Fruit fly (Drosophila melanogaster) whole organism, embryonic: ENCODE data around the gene sick.

Source experiments
- CG10274 ChIP-seq: fragments of 200-800 bp; sonication (Bioruptor generic); optimal IDR thresholded peaks from 3 replicates; lab custom pipeline; 2017; ENCODE audit warnings: missing biosample characterization, mild to moderate bottlenecking, missing genetic modification characterization
- CG10462 ChIP-seq: fragments of 200-800 bp; sonication (Bioruptor generic); optimal IDR thresholded peaks from 2 replicates; lab custom pipeline; 2016; ENCODE audit warnings: missing biosample characterization, missing genetic modification characterization
- CG12071 ChIP-seq: fragments of 200-800 bp; sonication (Bioruptor generic); optimal IDR thresholded peaks from 3 replicates; lab custom pipeline; 2018; ENCODE audit warnings: missing biosample characterization, mild to moderate bottlenecking, missing genetic modification characterization
- CG12219 ChIP-seq: fragments of 200-800 bp; sonication (Bioruptor generic); optimal IDR thresholded peaks from 3 replicates; lab custom pipeline; 2018; ENCODE audit warnings: missing biosample characterization, mild to moderate bottlenecking, missing genetic modification characterization
- CG1233 ChIP-seq: fragments of 200-800 bp; sonication (Bioruptor generic); optimal IDR thresholded peaks from 4 replicates; lab custom pipeline; 2018; ENCODE audit warnings: missing biosample characterization, mild to moderate bottlenecking, missing genetic modification characterization
- CG12744 ChIP-seq: fragments of 200-800 bp; sonication (Bioruptor generic); optimal IDR thresholded peaks from 2 replicates; lab custom pipeline; 2016; ENCODE audit warnings: missing biosample characterization, missing genetic modification characterization
- CG13424 ChIP-seq: fragments of 200-800 bp; sonication (Bioruptor generic); optimal IDR thresholded peaks from 2 replicates; lab custom pipeline; 2019; ENCODE audit warnings: missing biosample characterization, mild to moderate bottlenecking, missing genetic modification characterization, moderate library complexity
- CG14050 ChIP-seq: fragments of 200-800 bp; sonication (Bioruptor generic); IDR thresholded peaks from 3 replicates; pipeline ENCODE4 v1.3.6; 2022; ENCODE audit warnings: missing biosample characterization, missing genetic modification characterization
- CG17385 ChIP-seq: fragments of 200-800 bp; sonication (Bioruptor generic); optimal IDR thresholded peaks from 3 replicates; lab custom pipeline; 2018; ENCODE audit warnings: missing biosample characterization, mild to moderate bottlenecking, missing genetic modification characterization
- CG18764 ChIP-seq: fragments of 200-800 bp; sonication (Bioruptor generic); optimal IDR thresholded peaks from 3 replicates; lab custom pipeline; 2016; ENCODE audit warnings: missing biosample characterization, missing genetic modification characterization
- CG2199 ChIP-seq: fragments of 200-800 bp; sonication (Bioruptor generic); IDR thresholded peaks from 3 replicates; pipeline ENCODE4 v1.3.6; 2022; ENCODE audit warnings: missing biosample characterization, missing genetic modification characterization
- CG2712 ChIP-seq: fragments of 200-800 bp; optimal IDR thresholded peaks from 3 replicates; lab custom pipeline; 2019; ENCODE audit warnings: missing biosample characterization, mild to moderate bottlenecking, missing genetic modification characterization, moderate library complexity
- CG34224 ChIP-seq: fragments of 200-800 bp; sonication (Bioruptor generic); IDR thresholded peaks from 3 replicates; pipeline ENCODE4 v1.3.6; 2022; ENCODE audit warnings: missing biosample characterization, missing genetic modification characterization; ENCODE audit not compliant: partially characterized antibody
- CG4328 ChIP-seq: fragments of 200-800 bp; sonication (Bioruptor generic); optimal IDR thresholded peaks from 3 replicates; lab custom pipeline; 2017; ENCODE audit warnings: missing biosample characterization, missing genetic modification reagents, missing genetic modification characterization
- CG4707 ChIP-seq: fragments of 200-800 bp; sonication (Bioruptor generic); optimal IDR thresholded peaks from 2 replicates; lab custom pipeline; 2018; ENCODE audit warnings: missing biosample characterization, mild to moderate bottlenecking, missing genetic modification characterization, moderate library complexity
- CkIIα-i1 ChIP-seq: fragments of 200-800 bp; sonication (Bioruptor generic); IDR thresholded peaks from 2 replicates; pipeline ENCODE4 v1.3.6; 2022; ENCODE audit warnings: missing biosample characterization, missing genetic modification characterization
- Doc3 ChIP-seq: fragments of 200-800 bp; sonication (Bioruptor generic); IDR thresholded peaks from 3 replicates; pipeline ENCODE4 v1.3.6; 2022; ENCODE audit warnings: missing biosample characterization, missing genetic modification characterization; ENCODE audit not compliant: partially characterized antibody
- Drgx ChIP-seq: fragments of 200-800 bp; sonication (Bioruptor generic); IDR thresholded peaks from 2 replicates; pipeline ENCODE4 v1.3.6; 2022; ENCODE audit warnings: missing biosample characterization, missing genetic modification characterization
- ERR ChIP-seq: fragments of 200-800 bp; sonication (Bioruptor generic); optimal IDR thresholded peaks from 2 replicates; lab custom pipeline; 2016; ENCODE audit warnings: missing biosample characterization, missing genetic modification characterization
- Gsc ChIP-seq: fragments of 200-800 bp; sonication (Bioruptor generic); IDR thresholded peaks from 2 replicates; pipeline ENCODE4 v1.3.6; 2022; ENCODE audit warnings: missing biosample characterization, missing genetic modification characterization
- Hsf ChIP-seq: fragments of 200-800 bp; sonication (Bioruptor generic); optimal IDR thresholded peaks from 3 replicates; lab custom pipeline; 2016; ENCODE audit warnings: missing biosample characterization, missing genetic modification characterization
- Jarid2 ChIP-seq: fragments of 200-800 bp; sonication (Bioruptor generic); optimal IDR thresholded peaks from 3 replicates; lab custom pipeline; 2017; ENCODE audit warnings: mild to moderate bottlenecking, missing biosample characterization, missing genetic modification reagents, missing genetic modification characterization
- Med ChIP-seq: fragments of 200-800 bp; sonication (Bioruptor generic); peaks from one replicate; lab custom pipeline; 2016; ENCODE audit warnings: missing biosample characterization, missing genetic modification characterization, mild to moderate bottlenecking, inconsistent platforms, moderate library complexity
- Mes4 ChIP-seq: fragments of 200-800 bp; sonication (Bioruptor generic); optimal IDR thresholded peaks from 2 replicates; lab custom pipeline; 2016; ENCODE audit warnings: missing biosample characterization, missing genetic modification characterization
- Nf-YB ChIP-seq: fragments of 200-800 bp; sonication (Bioruptor generic); optimal IDR thresholded peaks from 3 replicates; lab custom pipeline; 2019; ENCODE audit warnings: missing biosample characterization, mild to moderate bottlenecking, missing genetic modification characterization, moderate library complexity
- Opbp ChIP-seq: fragments of 200-800 bp; sonication (Bioruptor generic); IDR thresholded peaks from 3 replicates; pipeline ENCODE4 v1.3.6; 2022; ENCODE audit warnings: missing biosample characterization, missing genetic modification characterization; ENCODE audit not compliant: partially characterized antibody
- Ravus ChIP-seq: fragments of 200-800 bp; sonication (Bioruptor generic); IDR thresholded peaks from 2 replicates; pipeline ENCODE4 v1.3.6; 2022; ENCODE audit warnings: missing biosample characterization, missing genetic modification characterization
- Scr ChIP-seq: fragments of 200-800 bp; sonication (Bioruptor generic); IDR thresholded peaks from 2 replicates; pipeline ENCODE4 v1.3.6; 2022; ENCODE audit warnings: missing biosample characterization, missing genetic modification characterization; ENCODE audit not compliant: partially characterized antibody
- Sox100B ChIP-seq: fragments of 200-800 bp; sonication (Bioruptor generic); optimal IDR thresholded peaks from 3 replicates; lab custom pipeline; 2018; ENCODE audit warnings: missing biosample characterization, mild to moderate bottlenecking, missing genetic modification characterization
- bowl ChIP-seq: fragments of 200-800 bp; sonication (Bioruptor generic); IDR thresholded peaks from 2 replicates; pipeline ENCODE4 v1.3.6; 2022; ENCODE audit warnings: missing biosample characterization, missing genetic modification characterization
- eyg ChIP-seq: fragments of 200-800 bp; sonication (Bioruptor generic); optimal IDR thresholded peaks from 3 replicates; lab custom pipeline; 2016; ENCODE audit warnings: missing biosample characterization, missing genetic modification characterization
- fd64A ChIP-seq: fragments of 200-800 bp; sonication (Bioruptor generic); optimal IDR thresholded peaks from 3 replicates; lab custom pipeline; 2018; ENCODE audit warnings: missing biosample characterization, mild to moderate bottlenecking, missing genetic modification characterization
- jigr1 ChIP-seq: fragments of 200-800 bp; sonication (Bioruptor generic); IDR thresholded peaks from 3 replicates; pipeline ENCODE4 v1.3.6; 2022; ENCODE audit warnings: missing biosample characterization, missing genetic modification characterization
- jumu ChIP-seq: fragments of 200-800 bp; sonication (Bioruptor generic); optimal IDR thresholded peaks from 3 replicates; lab custom pipeline; 2016; ENCODE audit warnings: missing biosample characterization, missing genetic modification characterization
- odd ChIP-seq: fragments of 200-800 bp; sonication (Bioruptor generic); optimal IDR thresholded peaks from 2 replicates; lab custom pipeline; 2017; ENCODE audit warnings: missing biosample characterization, mild to moderate bottlenecking, missing genetic modification characterization
- otp ChIP-seq: fragments of 200-800 bp; sonication (Bioruptor generic); IDR thresholded peaks from 3 replicates; pipeline ENCODE4, ENCODE4 v1.3.6; 2022; ENCODE audit warnings: missing biosample characterization, missing genetic modification characterization
- rib ChIP-seq: fragments of 200-800 bp; sonication (Bioruptor generic); IDR thresholded peaks from 2 replicates; pipeline ENCODE4 v1.3.6; 2022; ENCODE audit warnings: missing biosample characterization, missing genetic modification characterization
- row ChIP-seq: fragments of 200-800 bp; sonication (Bioruptor generic); IDR thresholded peaks from 3 replicates; pipeline ENCODE4 v1.3.6; 2022; ENCODE audit warnings: missing biosample characterization, missing genetic modification characterization
- scrt ChIP-seq: fragments of 200-800 bp; sonication (Bioruptor generic); optimal IDR thresholded peaks from 2 replicates; lab custom pipeline; 2018; ENCODE audit warnings: missing biosample characterization, mild to moderate bottlenecking, missing genetic modification characterization, moderate library complexity
- sd ChIP-seq: fragments of 200-800 bp; sonication (Bioruptor generic); optimal IDR thresholded peaks from 3 replicates; lab custom pipeline; 2018; ENCODE audit warnings: missing biosample characterization, mild to moderate bottlenecking, missing genetic modification characterization, moderate library complexity
- seq ChIP-seq: fragments of 200-800 bp; sonication (Bioruptor generic); IDR thresholded peaks from 2 replicates; pipeline ENCODE4 v1.3.6; 2022; ENCODE audit warnings: missing biosample characterization, missing genetic modification characterization
- sr ChIP-seq: fragments of 200-800 bp; sonication (Bioruptor generic); IDR thresholded peaks from 3 replicates; pipeline ENCODE4 v1.3.6; 2022; ENCODE audit warnings: missing biosample characterization, missing genetic modification characterization
- stwl ChIP-seq: fragments of 200-800 bp; sonication (Bioruptor generic); optimal IDR thresholded peaks from 3 replicates; lab custom pipeline; 2018; ENCODE audit warnings: missing biosample characterization, mild to moderate bottlenecking, missing genetic modification characterization, moderate library complexity
- twi ChIP-seq: fragments of 200-800 bp; optimal IDR thresholded peaks from 2 replicates; lab custom pipeline; 2019; ENCODE audit warnings: missing biosample characterization, mild to moderate bottlenecking, missing genetic modification characterization, moderate library complexity
- usp ChIP-seq: fragments of >200 bp; optimal IDR thresholded peaks from 2 replicates; lab custom pipeline; 2017; ENCODE audit warnings: missing biosample characterization, missing genetic modification characterization
- vvl ChIP-seq: fragments of 200-800 bp; sonication (Bioruptor generic); IDR thresholded peaks from 2 replicates; pipeline ENCODE4 v1.3.6; 2022; ENCODE audit warnings: missing biosample characterization, missing genetic modification characterization

Gene sick

dm6 chr2L:19935085-19935846, 139.1 kb downstream of the sick start (continued):
- TF ChIP-seq rib (GFP tag; lab: Robert Waterston, UW), result peak; percentile 77; the same call in 1 of the 2 replicates
- peak; percentile 60; the same call in 2 of the 3 replicates for TF ChIP-seq Opbp
- peak; percentile 36 for TF ChIP-seq CG12219 (GFP tag; lab: Kevin White, UChicago)
- TF ChIP-seq fd64A (GFP tag; lab: Kevin White, UChicago), result no peak
- TF ChIP-seq CG10274 (GFP tag; lab: Kevin White, UChicago), result no peak
- TF ChIP-seq usp (GFP tag; lab: Kevin White, UChicago), result no peak
- 0 out of 3 replicates have a peak, but pooled peaks have one; percentile 21 for TF ChIP-seq CG14050 (GFP tag; lab: Robert Waterston, UW)
- no peak for TF ChIP-seq jumu (GFP tag; lab: Kevin White, UChicago)
- peak; percentile 11 for TF ChIP-seq Nf-YB (GFP tag; lab: Kevin White, UChicago)
- no peak for TF ChIP-seq CG4707 (GFP tag; lab: Kevin White, UChicago)
- TF ChIP-seq CG17385 (GFP tag; lab: Kevin White, UChicago), result peak; percentile 32
- TF ChIP-seq seq (GFP tag; lab: Robert Waterston, UW), result no peak
- TF ChIP-seq Mes4 (GFP tag; lab: Kevin White, UChicago), result peak; percentile 6
- TF ChIP-seq Gsc (GFP tag; lab: Robert Waterston, UW), result no peak
- TF ChIP-seq CG13424, result peak; percentile 24
- TF ChIP-seq CG18764 (GFP tag; lab: Kevin White, UChicago), result no peak
- TF ChIP-seq Doc3 (GFP tag; lab: Robert Waterston, UW), result no peak
- no peak for TF ChIP-seq Sox100B (GFP tag; lab: Kevin White, UChicago)

DNA sequence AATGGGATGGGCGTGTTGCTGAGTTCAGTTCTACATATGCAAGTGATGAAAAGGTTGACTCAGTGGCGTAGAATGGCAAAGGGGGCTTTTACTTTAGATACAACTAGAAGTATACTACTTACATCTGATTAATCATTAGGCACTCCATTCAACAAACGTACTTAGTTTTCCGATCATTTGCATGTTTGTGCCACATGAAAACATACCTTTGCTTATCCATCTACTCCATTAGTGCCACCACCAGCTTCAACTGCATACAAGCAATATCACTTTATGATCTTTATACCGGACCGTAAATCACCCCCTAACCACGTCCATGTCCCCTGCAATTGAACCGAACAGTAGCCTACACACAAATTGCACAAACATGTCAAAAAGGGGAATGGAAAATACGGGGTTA, 140.0 kb downstream of the sick start:
- peak; percentile 74 for TF ChIP-seq Drgx (GFP tag; lab: Robert Waterston, UW)
- TF ChIP-seq CG2712 (tag; lab: Kevin White, UChicago), result peak; percentile 15

DNA sequence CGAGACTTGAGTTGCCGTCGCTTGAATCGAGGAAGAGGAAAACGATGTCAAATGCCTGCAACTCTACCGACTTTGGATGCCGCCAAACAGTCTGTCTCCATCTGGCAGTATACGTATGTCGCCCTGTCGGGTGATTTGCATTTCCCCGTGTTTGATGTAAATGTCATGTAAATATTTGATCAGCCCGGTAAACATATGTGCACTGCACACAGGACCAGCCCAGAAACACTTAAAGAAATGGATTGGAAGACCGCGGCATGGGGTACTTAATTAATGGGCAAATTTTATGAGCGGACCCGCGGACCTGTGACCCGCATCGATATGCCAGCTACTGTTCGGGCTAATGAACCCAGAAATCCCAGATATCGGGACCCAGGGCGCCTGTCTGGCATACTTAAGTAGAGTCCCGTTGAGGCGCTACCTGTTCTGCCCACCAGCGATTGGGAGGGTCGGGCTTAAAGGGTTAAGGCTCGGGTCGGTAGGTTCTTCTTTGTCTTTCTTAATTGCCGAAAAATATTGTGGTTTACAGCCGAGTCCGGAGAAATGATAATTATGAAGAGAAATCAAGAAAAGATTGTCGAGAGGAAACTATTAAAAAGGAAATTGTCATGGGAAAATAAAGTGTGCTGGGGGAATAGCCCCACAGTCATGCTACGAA, 141.8 kb downstream of the sick start:
- TF ChIP-seq twi (tag; lab: Kevin White, UChicago), result peak; percentile 11
- TF ChIP-seq sd (tag; lab: Kevin White, UChicago), result no peak
- no peak for TF ChIP-seq Opbp
- no peak for TF ChIP-seq scrt (GFP tag; lab: Kevin White, UChicago)
- TF ChIP-seq CG12744 (GFP tag; lab: Kevin White, UChicago), result no peak
- TF ChIP-seq sr, result no peak
- peak; percentile 31 for TF ChIP-seq fd64A (GFP tag; lab: Kevin White, UChicago)
- no peak for TF ChIP-seq jigr1 (GFP tag; lab: Robert Waterston, UW)
- TF ChIP-seq bowl (GFP tag; lab: Robert Waterston, UW), result no peak
- no peak for TF ChIP-seq CG4328
- TF ChIP-seq CG10462 (GFP tag; lab: Kevin White, UChicago), result no peak
- TF ChIP-seq CG12071 (GFP tag; lab: Kevin White, UChicago), result peak; percentile 24
- TF ChIP-seq otp (GFP tag; lab: Robert Waterston, UW), result no peak
- TF ChIP-seq Hsf, result no peak
- no peak for TF ChIP-seq eyg (GFP tag; lab: Kevin White, UChicago)
- TF ChIP-seq CG1233 (GFP tag; lab: Kevin White, UChicago), result peak; percentile 2
- peak; percentile 2 for TF ChIP-seq Med (GFP tag; lab: Kevin White, UChicago)
- TF ChIP-seq CkIIα-i1, result no peak
- TF ChIP-seq row (GFP tag; lab: Robert Waterston, UW), result no peak
- TF ChIP-seq Ravus (GFP tag; lab: Robert Waterston, UW), result no peak
- TF ChIP-seq stwl, result no peak
- TF ChIP-seq ERR (GFP tag; lab: Kevin White, UChicago), result no peak
- TF ChIP-seq Scr (GFP tag; lab: Robert Waterston, UW), result no peak
- TF ChIP-seq Jarid2 (GFP tag; lab: Kevin White, UChicago), result no peak
- TF ChIP-seq CG34224, result no peak
- TF ChIP-seq odd, result no peak
- peak; percentile 70; the same call in 1 of the 2 replicates for TF ChIP-seq vvl (GFP tag; lab: Robert Waterston, UW)
- TF ChIP-seq CG2199 (GFP tag; lab: Robert Waterston, UW), result no peak
